Worm (Caenorhabditis elegans) whole organism, late embryonic: ENCODE data around the gene wrk-1.

ENCODE experiments used
- ceh-2 ChIP-seq: sonication (generic microtip); optimal IDR thresholded peaks from 2 replicates; lab custom pipeline; 2016; ENCODE audit warnings: missing genotype, missing genetic modification characterization, missing compliant biosample characterization
- ceh-24 ChIP-seq: sonication (generic microtip); optimal IDR thresholded peaks from 2 replicates; lab custom pipeline; 2016; ENCODE audit warnings: mild to moderate bottlenecking, missing genetic modification characterization, missing compliant biosample characterization
- ceh-48 ChIP-seq: sonication (generic microtip); optimal IDR thresholded peaks from 2 replicates; lab custom pipeline; 2016; ENCODE audit warnings: missing genetic modification characterization, inconsistent platforms, missing compliant biosample characterization
- dmd-4 ChIP-seq: sonication (generic microtip); optimal IDR thresholded peaks from 2 replicates; lab custom pipeline; 2016; ENCODE audit warnings: borderline replicate concordance, missing genetic modification characterization, missing compliant biosample characterization
- elt-2 ChIP-seq: sonication (generic microtip); optimal IDR thresholded peaks from 2 replicates; lab custom pipeline; 2016; ENCODE audit warnings: missing genetic modification reagents, missing genetic modification characterization, missing compliant biosample characterization
- fax-1 ChIP-seq: sonication (generic microtip); optimal IDR thresholded peaks from 2 replicates; lab custom pipeline; 2016; ENCODE audit warnings: missing genotype, missing genetic modification characterization, missing compliant biosample characterization
- hlh-13 ChIP-seq: fragments of 200-800 bp; sonication (Bioruptor generic); optimal IDR thresholded peaks from 2 replicates; lab custom pipeline; 2018; ENCODE audit warnings: mild to moderate bottlenecking, missing genetic modification characterization, missing compliant biosample characterization
- lim-6 ChIP-seq: sonication (generic microtip); optimal IDR thresholded peaks from 2 replicates; lab custom pipeline; 2016; ENCODE audit warnings: missing genetic modification characterization, missing compliant biosample characterization
- lin-11 ChIP-seq: fragments of 200-800 bp; sonication (Bioruptor generic); optimal IDR thresholded peaks from 2 replicates; lab custom pipeline; 2018; ENCODE audit warnings: mild to moderate bottlenecking, missing genetic modification characterization, missing compliant biosample characterization
- nfya-1 ChIP-seq: sonication (generic microtip); optimal IDR thresholded peaks from 2 replicates; lab custom pipeline; 2017; ENCODE audit warnings: missing genetic modification characterization, mild to moderate bottlenecking, missing compliant biosample characterization, antibody characterized with exemption, moderate library complexity
- nhr-11 ChIP-seq: fragments of 150-350 bp; optimal IDR thresholded peaks from 2 replicates; lab custom pipeline; 2014; ENCODE audit warnings: missing biosample characterization, missing genetic modification characterization
- pag-3 ChIP-seq: sonication (generic microtip); optimal IDR thresholded peaks from 2 replicates; lab custom pipeline; 2016; ENCODE audit warnings: missing compliant biosample characterization, missing genetic modification characterization, borderline replicate concordance
- ref-2 ChIP-seq: sonication (generic microtip); optimal IDR thresholded peaks from 2 replicates; lab custom pipeline; 2016; ENCODE audit warnings: missing genetic modification characterization, missing compliant biosample characterization
- unc-55 ChIP-seq: sonication (generic microtip); optimal IDR thresholded peaks from 2 replicates; lab custom pipeline; 2017; ENCODE audit warnings: missing biosample characterization, missing genetic modification reagents, missing genetic modification characterization

- TF ChIP-seq hlh-13 (GFP tag; lab: Kevin White, UChicago) (no peak), nfya-1 (peak; percentile 32), pag-3 (tag; lab: Kevin White, UChicago) (no peak), ceh-48 (tag; lab: Kevin White, UChicago) (no peak), lim-6 (tag; lab: Kevin White, UChicago) (no peak), dmd-4 (no peak), ref-2 (tag; lab: Kevin White, UChicago) (no peak), ceh-2 (tag; lab: Kevin White, UChicago) (peak; percentile 5), fax-1 (tag; lab: Kevin White, UChicago) (no peak), nhr-11 (tag; lab: Kevin White, UChicago) (no peak), elt-2 (tag; lab: Kevin White, UChicago) (no peak), ceh-24 (no peak), lin-11 (tag; lab: Kevin White, UChicago) (no peak), unc-55 (GFP tag; lab: Kevin White, UChicago) (no peak)
Measured at ce11 chrX:8426160-8426712, 33.8 kb upstream of the wrk-1 start.
